Worm (Caenorhabditis elegans): ENCODE results near the gene snt-6.

The snt-6 gene

DNA sequence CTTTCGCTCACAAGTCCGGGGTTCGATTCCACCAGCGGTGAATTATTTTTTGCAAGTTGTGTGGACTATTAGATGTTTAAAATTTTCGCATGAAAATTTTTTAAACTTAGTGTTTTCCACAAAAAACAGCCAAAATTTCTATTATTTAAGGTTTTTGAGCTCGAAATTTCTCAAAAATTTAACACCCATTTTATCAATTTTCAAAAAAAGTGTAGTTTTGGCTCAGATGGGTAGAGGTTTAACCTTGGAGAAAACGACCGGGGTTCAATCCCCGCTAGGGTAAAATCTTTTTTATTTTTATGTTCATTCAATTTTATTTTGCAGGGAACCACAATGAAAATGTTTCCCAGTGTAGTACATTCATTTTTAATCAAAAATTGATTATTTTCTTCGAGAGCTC is 19.2 kb upstream of the snt-6 start:
- TF ChIP-seq unc-39 (tag; optimal IDR thresholded peaks at IDR 0.05) (no peak), fkh-2 (tag; optimal IDR thresholded peaks at IDR 0.05) (no peak), nhr-237 (tag; optimal IDR thresholded peaks at IDR 0.05) (no peak)

DNA sequence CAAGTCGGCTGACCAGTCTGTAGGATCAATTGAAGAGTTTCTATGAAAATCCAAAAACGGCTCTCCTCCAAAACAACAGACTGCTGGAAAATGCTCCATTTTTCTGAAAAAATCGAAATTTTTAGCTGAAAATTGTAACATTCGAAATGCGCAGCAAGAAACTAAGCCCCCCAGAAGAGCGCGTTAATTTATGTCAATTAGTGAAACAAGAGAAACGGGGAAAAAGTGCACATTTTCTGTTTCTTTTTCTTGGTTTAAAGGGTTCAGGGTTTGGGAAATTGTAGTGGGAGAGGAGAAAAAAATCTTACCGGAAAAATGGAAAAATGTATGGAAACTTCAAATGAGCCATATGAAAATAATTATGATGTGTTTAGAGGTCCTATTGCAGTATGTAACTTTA is 15.2 kb upstream of the snt-6 start, which contains the start of gene C08G5.7:
Gene C08G5.7 (minus strand): TSS at position 101 of the 400 bp plus-strand sequence.
- TF ChIP-seq zag-1 (tag; optimal IDR thresholded peaks at IDR 0.05), result no peak
- TF ChIP-seq pha-4 (tag; optimal IDR thresholded peaks at IDR 0.05), result no peak
- TF ChIP-seq ztf-4 (tag; optimal IDR thresholded peaks at IDR 0.05), result no peak
- TF ChIP-seq fkh-10 (GFP tag; optimal IDR thresholded peaks at IDR 0.05), result no peak
- no peak for TF ChIP-seq nhr-76 (tag; optimal IDR thresholded peaks at IDR 0.05)
- TF ChIP-seq nhr-12 (tag; optimal IDR thresholded peaks at IDR 0.05), result no peak
- no peak for TF ChIP-seq elt-3 (tag; optimal IDR thresholded peaks at IDR 0.05)
- no peak for TF ChIP-seq nhr-77 (tag; optimal IDR thresholded peaks at IDR 0.05)
- no peak for TF ChIP-seq pqm-1 (tag; optimal IDR thresholded peaks at IDR 0.05)
- TF ChIP-seq nhr-67 (tag; optimal IDR thresholded peaks at IDR 0.05), result no peak
- TF ChIP-seq elt-2 (tag; optimal IDR thresholded peaks at IDR 0.05), result no peak
- no peak for TF ChIP-seq egl-27 (tag; optimal IDR thresholded peaks at IDR 0.05)

- no peak for TF ChIP-seq pha-4 (tag; optimal IDR thresholded peaks at IDR 0.05)
- TF ChIP-seq nhr-67 (tag; optimal IDR thresholded peaks at IDR 0.05), result no peak
- peak; percentile 62 for TF ChIP-seq elt-2 (tag; optimal IDR thresholded peaks at IDR 0.05)
These were observed 14.4 kb upstream of the snt-6 start for ce11 chrII:764385-764784.

- TF ChIP-seq elt-2 (tag; optimal IDR thresholded peaks at IDR 0.05) (peak; percentile 61), pha-4 (tag; optimal IDR thresholded peaks at IDR 0.05) (peak; percentile 42), ceh-16 (tag; optimal IDR thresholded peaks at IDR 0.05) (no peak), skn-1 (tag; optimal IDR thresholded peaks at IDR 0.05) (no peak), fkh-2 (tag; optimal IDR thresholded peaks at IDR 0.05) (no peak), nhr-12 (tag; optimal IDR thresholded peaks at IDR 0.05) (no peak), lin-39 (tag; optimal IDR thresholded peaks at IDR 0.05) (no peak), lin-15B (tag; optimal IDR thresholded peaks at IDR 0.05) (no peak), ama-1 (optimal IDR thresholded peaks at IDR 0.05) (no peak), nhr-11 (tag; optimal IDR thresholded peaks at IDR 0.05) (no peak), mdl-1 (tag; optimal IDR thresholded peaks at IDR 0.05) (no peak), ceh-82 (tag; optimal IDR thresholded peaks at IDR 0.05) (no peak), elt-3 (tag; optimal IDR thresholded peaks at IDR 0.05) (no peak), lsy-12 (tag; optimal IDR thresholded peaks at IDR 0.05) (no peak)
These were observed 12.9 kb upstream of the snt-6 start for ce11 chrII:762942-763341.

DNA sequence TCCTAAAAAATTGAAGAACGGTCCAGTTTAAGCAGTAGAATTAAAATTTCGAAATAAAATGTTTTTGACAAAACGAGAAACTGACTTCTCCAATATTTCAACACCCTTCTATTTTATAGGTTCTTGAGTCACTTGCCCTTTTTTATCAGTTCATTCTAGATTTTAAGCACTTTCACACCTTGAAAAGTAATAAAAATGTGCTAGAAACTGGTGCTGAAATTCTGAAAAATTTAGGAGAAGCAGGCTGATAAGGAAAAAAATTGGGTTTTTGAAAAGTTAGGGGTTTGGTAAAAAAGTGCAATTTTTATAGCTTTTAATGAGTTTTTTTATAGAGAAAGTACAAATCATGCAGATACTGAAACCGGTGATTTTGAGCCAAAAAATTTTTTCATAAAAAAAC is 10.3 kb upstream of the snt-6 start:
- TF ChIP-seq fkh-10 (GFP tag; optimal IDR thresholded peaks at IDR 0.05) (no peak), elt-2 (tag; optimal IDR thresholded peaks at IDR 0.05) (peak; percentile 49)

ce11 chrII:759788-760187 is 9.8 kb upstream of the snt-6 start:
- TF ChIP-seq unc-62 (GFP tag; optimal IDR thresholded peaks at IDR 0.05) (no peak), nhr-23 (tag; optimal IDR thresholded peaks at IDR 0.05) (no peak), fkh-10 (GFP tag; optimal IDR thresholded peaks at IDR 0.05) (peak; percentile 77), nhr-237 (tag; optimal IDR thresholded peaks at IDR 0.05) (no peak), nhr-28 (tag; optimal IDR thresholded peaks at IDR 0.05) (no peak), unc-39 (tag; optimal IDR thresholded peaks at IDR 0.05) (no peak), mdl-1 (tag; optimal IDR thresholded peaks at IDR 0.05) (no peak), lin-15B (tag; optimal IDR thresholded peaks at IDR 0.05) (peak; percentile 26), hmg-11 (tag; optimal IDR thresholded peaks at IDR 0.05) (peak; percentile 17), nhr-76 (tag; optimal IDR thresholded peaks at IDR 0.05) (no peak), fkh-2 (tag; optimal IDR thresholded peaks at IDR 0.05) (no peak), ceh-16 (tag; optimal IDR thresholded peaks at IDR 0.05) (no peak), lin-39 (tag; optimal IDR thresholded peaks at IDR 0.05) (peak; percentile 82), pqm-1 (tag; optimal IDR thresholded peaks at IDR 0.05) (no peak), elt-2 (tag; optimal IDR thresholded peaks at IDR 0.05) (no peak), ceh-9 (tag; optimal IDR thresholded peaks at IDR 0.05) (no peak), nhr-43 (tag; optimal IDR thresholded peaks at IDR 0.05; ENCODE audit: poor library complexity, severe bottlenecking) (no peak), ceh-28 (tag; optimal IDR thresholded peaks at IDR 0.05) (no peak), nhr-25 (tag; optimal IDR thresholded peaks at IDR 0.05) (no peak), egl-5 (tag; optimal IDR thresholded peaks at IDR 0.05) (peak; percentile 21), aly-2 (tag; optimal IDR thresholded peaks at IDR 0.05) (no peak), pha-4 (tag; optimal IDR thresholded peaks at IDR 0.05) (no peak), nfya-1 (tag; optimal IDR thresholded peaks at IDR 0.05; ENCODE audit: insufficient read depth) (peak; percentile 74), ztf-11 (tag; optimal IDR thresholded peaks at IDR 0.05) (no peak), jun-1 (tag; optimal IDR thresholded peaks at IDR 0.05) (no peak), ztf-4 (tag; optimal IDR thresholded peaks at IDR 0.05) (no peak), elt-3 (tag; optimal IDR thresholded peaks at IDR 0.05) (no peak), lsy-12 (tag; optimal IDR thresholded peaks at IDR 0.05) (no peak), tbx-2 (tag; optimal IDR thresholded peaks at IDR 0.05) (no peak), R02D3.7 (tag; optimal IDR thresholded peaks at IDR 0.05) (no peak), snpc-4 (tag; optimal IDR thresholded peaks at IDR 0.05) (peak; percentile 1), zag-1 (tag; optimal IDR thresholded peaks at IDR 0.05) (no peak), daf-12 (tag; optimal IDR thresholded peaks at IDR 0.05) (no peak), ceh-82 (tag; optimal IDR thresholded peaks at IDR 0.05) (no peak), nhr-67 (tag; optimal IDR thresholded peaks at IDR 0.05) (no peak)

Data from whole organism, L3 larva.